Fruit fly (Drosophila melanogaster) whole organism, embryonic: ENCODE measurements around the gene Tlk.

ENCODE experiments used
- CG12236 ChIP-seq: fragments of 200-800 bp; sonication (Bioruptor generic); optimal IDR thresholded peaks from 2 replicates; lab custom pipeline; 2016; ENCODE audit warnings: missing biosample characterization, missing genetic modification characterization
- CG15073 ChIP-seq: fragments of 200-800 bp; sonication (Bioruptor generic); optimal IDR thresholded peaks from 2 replicates; lab custom pipeline; 2016; ENCODE audit warnings: missing biosample characterization, missing genetic modification characterization
- CG32532 ChIP-seq: fragments of 200-800 bp; sonication (Bioruptor generic); IDR thresholded peaks from 2 replicates; pipeline ENCODE4 v1.3.6; 2022; ENCODE audit warnings: missing biosample characterization, missing genetic modification characterization
- CkIIα-i1 ChIP-seq: fragments of 200-800 bp; sonication (Bioruptor generic); IDR thresholded peaks from 2 replicates; pipeline ENCODE4 v1.3.6; 2022; ENCODE audit warnings: missing biosample characterization, missing genetic modification characterization
- bigmax ChIP-seq: fragments of 200-800 bp; sonication (Bioruptor generic); optimal IDR thresholded peaks from 2 replicates; lab custom pipeline; 2018; ENCODE audit warnings: missing biosample characterization, mild to moderate bottlenecking, missing genetic modification characterization
- ci ChIP-seq: fragments of 200-800 bp; sonication (Bioruptor generic); IDR thresholded peaks from 3 replicates; pipeline ENCODE4 v1.3.6; 2022; ENCODE audit warnings: missing biosample characterization, missing genetic modification characterization
- fd3F ChIP-seq: fragments of 200-800 bp; sonication (Bioruptor generic); optimal IDR thresholded peaks from 2 replicates; lab custom pipeline; 2018; ENCODE audit warnings: missing biosample characterization, mild to moderate bottlenecking, missing genetic modification characterization, moderate library complexity
- stc ChIP-seq: fragments of 200-800 bp; sonication (Bioruptor generic); IDR thresholded peaks from 2 replicates; pipeline ENCODE4 v1.3.6; 2022; ENCODE audit warnings: missing biosample characterization, missing genetic modification characterization

DNA sequence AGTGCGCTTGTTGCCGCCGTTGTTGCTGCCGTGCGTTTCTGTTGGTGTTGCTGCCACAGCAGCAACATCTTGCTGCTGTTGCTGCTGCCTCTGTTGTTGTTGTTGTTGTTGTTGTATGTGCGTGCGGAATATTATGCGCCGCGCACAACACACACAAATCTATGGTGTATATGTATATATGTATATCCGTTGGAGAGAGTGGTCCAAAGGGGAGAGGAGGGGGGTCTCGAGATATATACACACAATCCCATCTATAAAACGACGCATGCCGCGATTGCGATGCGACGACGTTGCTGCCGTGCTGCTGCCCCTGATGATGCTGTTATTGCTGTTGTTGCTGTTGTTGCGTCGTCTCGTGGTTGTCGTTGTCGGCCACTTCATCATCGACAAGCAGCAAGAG lies 27.1 kb downstream of the Tlk start:
- TF ChIP-seq CkIIα-i1, result no peak
- no peak for TF ChIP-seq stc
- TF ChIP-seq CG32532 (GFP tag; lab: Robert Waterston, UW), result no peak
- TF ChIP-seq CG12236, result no peak
- TF ChIP-seq bigmax (GFP tag; lab: Kevin White, UChicago), result no peak
- TF ChIP-seq CG15073, result no peak
- no peak for TF ChIP-seq fd3F (GFP tag; lab: Kevin White, UChicago)
- no peak for TF ChIP-seq ci (GFP tag; lab: Robert Waterston, UW)
